Worm (Caenorhabditis elegans) whole organism, L2 larva: ENCODE data around the gene pqn-83.

ENCODE experiments used
- C34F6.9 ChIP-seq: fragments of 150-350 bp; optimal IDR thresholded peaks from 2 replicates; lab custom pipeline; 2014; ENCODE audit warnings: missing biosample characterization, missing genetic modification characterization
- R02D3.7 ChIP-seq: fragments of 150-350 bp; optimal IDR thresholded peaks from 2 replicates; lab custom pipeline; 2014; ENCODE audit warnings: missing biosample characterization, missing genetic modification characterization
- Y55F3AM.14 ChIP-seq: fragments of 200-800 bp; sonication (Bioruptor generic); optimal IDR thresholded peaks from 2 replicates; lab custom pipeline; 2018; ENCODE audit warnings: mild to moderate bottlenecking, missing genetic modification characterization, missing compliant biosample characterization
- ZK546.5 ChIP-seq: sonication (generic microtip); optimal IDR thresholded peaks from 2 replicates; lab custom pipeline; 2017; ENCODE audit warnings: missing biosample characterization, missing genetic modification characterization
- alr-1 ChIP-seq: fragments of 150-350 bp; optimal IDR thresholded peaks from 2 replicates; lab custom pipeline; 2014; ENCODE audit warnings: missing biosample characterization, missing genetic modification characterization
- ama-1 ChIP-seq: fragments of 150-350 bp; optimal IDR thresholded peaks from 2 replicates; lab custom pipeline; 2018; ENCODE audit warnings: inconsistent platforms
- ceh-16 ChIP-seq: fragments of 150-350 bp; optimal IDR thresholded peaks from 2 replicates; lab custom pipeline; 2014; ENCODE audit warnings: missing biosample characterization, missing genetic modification characterization
- ceh-82 ChIP-seq: fragments of 150-350 bp; optimal IDR thresholded peaks from 2 replicates; lab custom pipeline; 2014; ENCODE audit warnings: missing biosample characterization, missing genetic modification characterization
- crh-2 ChIP-seq: sonication (generic microtip); optimal IDR thresholded peaks from 2 replicates; lab custom pipeline; 2017; ENCODE audit warnings: missing biosample characterization, missing genetic modification characterization
- egl-27 ChIP-seq: sonication (generic microtip); optimal IDR thresholded peaks from 3 replicates; lab custom pipeline; 2017; ENCODE audit warnings: missing biosample characterization, missing genetic modification reagents, missing genetic modification characterization
- elt-1 ChIP-seq: fragments of 150-350 bp; optimal IDR thresholded peaks from 2 replicates; lab custom pipeline; 2014; ENCODE audit warnings: missing biosample characterization, missing genetic modification characterization
- elt-3 ChIP-seq: sonication (generic microtip); optimal IDR thresholded peaks from 2 replicates; lab custom pipeline; 2017; ENCODE audit warnings: missing biosample characterization, missing genetic modification characterization
- fos-1 ChIP-seq: fragments of 150-350 bp; optimal IDR thresholded peaks from 2 replicates; lab custom pipeline; 2014; ENCODE audit warnings: missing biosample characterization, missing genetic modification characterization
- gmeb-1 ChIP-seq: fragments of 150-350 bp; optimal IDR thresholded peaks from 2 replicates; lab custom pipeline; 2014; ENCODE audit warnings: missing biosample characterization, missing genetic modification characterization
- lin-11 ChIP-seq: fragments of 150-350 bp; sonication (generic microtip); optimal IDR thresholded peaks from 2 replicates; lab custom pipeline; 2014; ENCODE audit warnings: missing biosample characterization, missing genetic modification characterization, inconsistent platforms, mixed read lengths
- lin-39 ChIP-seq: fragments of 150-350 bp; optimal IDR thresholded peaks from 2 replicates; lab custom pipeline; 2014; ENCODE audit warnings: missing biosample characterization, missing genetic modification reagents, missing genetic modification characterization
- lsy-2 ChIP-seq, 2 experiments: fragments of 150-350 bp in 1 of 2; sonication (generic microtip) in 1 of 2; optimal IDR thresholded peaks; 2 replicates each; lab custom pipeline; 2014 to 2017; ENCODE audit warnings: missing biosample characterization in 2 of 2, missing genetic modification characterization in 2 of 2
- mbf-1 ChIP-seq: sonication (generic microtip); optimal IDR thresholded peaks from 2 replicates; lab custom pipeline; 2017; ENCODE audit warnings: missing biosample characterization, missing genetic modification characterization
- mdl-1 ChIP-seq, 2 experiments: fragments of 150-350 bp in 1 of 2; sonication (generic microtip) in 1 of 2; optimal IDR thresholded peaks; 2 replicates each; lab custom pipeline; 2017; ENCODE audit warnings: missing biosample characterization in 2 of 2, missing genetic modification characterization in 2 of 2
- nhr-10 ChIP-seq: sonication (generic microtip); optimal IDR thresholded peaks from 2 replicates; lab custom pipeline; 2017; ENCODE audit warnings: missing biosample characterization, missing genetic modification characterization
- nhr-11 ChIP-seq: fragments of 150-350 bp; optimal IDR thresholded peaks from 2 replicates; lab custom pipeline; 2014; ENCODE audit warnings: missing biosample characterization, missing genetic modification characterization
- nhr-12 ChIP-seq: fragments of 150-350 bp; optimal IDR thresholded peaks from 2 replicates; lab custom pipeline; 2014; ENCODE audit warnings: missing biosample characterization, missing genetic modification characterization
- nhr-129 ChIP-seq: fragments of 150-350 bp; optimal IDR thresholded peaks from 2 replicates; lab custom pipeline; 2014; ENCODE audit warnings: missing biosample characterization, missing genetic modification characterization
- nhr-23 ChIP-seq: fragments of 150-350 bp; optimal IDR thresholded peaks from 2 replicates; lab custom pipeline; 2014; ENCODE audit warnings: missing biosample characterization, missing genetic modification reagents, missing genetic modification characterization
- nhr-237 ChIP-seq: fragments of 150-350 bp; optimal IDR thresholded peaks from 2 replicates; lab custom pipeline; 2014; ENCODE audit warnings: missing biosample characterization, missing genetic modification characterization
- nhr-25 ChIP-seq: fragments of 150-350 bp; sonication (generic microtip); optimal IDR thresholded peaks from 3 replicates; lab custom pipeline; 2014; ENCODE audit warnings: missing biosample characterization, missing genetic modification characterization
- nhr-6 ChIP-seq: fragments of 150-350 bp; optimal IDR thresholded peaks from 2 replicates; lab custom pipeline; 2014; ENCODE audit warnings: missing biosample characterization, missing genetic modification characterization
- nhr-77 ChIP-seq: fragments of 150-350 bp; optimal IDR thresholded peaks from 2 replicates; lab custom pipeline; 2014; ENCODE audit warnings: missing biosample characterization, missing genetic modification characterization
- sem-4 ChIP-seq: fragments of 150-350 bp; optimal IDR thresholded peaks from 2 replicates; lab custom pipeline; 2014; ENCODE audit warnings: missing biosample characterization, missing genetic modification reagents, missing genetic modification characterization
- sma-3 ChIP-seq: sonication (generic microtip); optimal IDR thresholded peaks from 2 replicates; lab custom pipeline; 2016; ENCODE audit warnings: missing genetic modification reagents, missing genetic modification characterization, missing compliant biosample characterization
- sma-9 ChIP-seq, 2 experiments: fragments of 150-350 bp in 1 of 2; sonication (generic microtip) in 1 of 2; optimal IDR thresholded peaks; 2 replicates each; lab custom pipeline; 2014 to 2016; ENCODE audit warnings: missing genetic modification characterization in 2 of 2, mild to moderate bottlenecking in 1 of 2, missing biosample characterization in 1 of 2, missing compliant biosample characterization in 1 of 2, missing genetic modification reagents in 1 of 2, moderate library complexity in 1 of 2
- snpc-4 ChIP-seq: fragments of 150-350 bp; optimal IDR thresholded peaks from 2 replicates; lab custom pipeline; 2014; ENCODE audit warnings: missing biosample characterization, missing genetic modification characterization
- unc-39 ChIP-seq: fragments of 150-350 bp; optimal IDR thresholded peaks from 2 replicates; lab custom pipeline; 2014; ENCODE audit warnings: missing biosample characterization, missing genetic modification characterization
- unc-55 ChIP-seq: fragments of 150-350 bp; sonication (generic microtip); optimal IDR thresholded peaks from 3 replicates; lab custom pipeline; 2014; ENCODE audit warnings: missing biosample characterization, missing genetic modification reagents, missing genetic modification characterization
- unc-62 ChIP-seq: fragments of 150-350 bp; optimal IDR thresholded peaks from 2 replicates; lab custom pipeline; 2014; ENCODE audit warnings: missing biosample characterization, missing genetic modification reagents, missing genetic modification characterization
- zag-1 ChIP-seq: fragments of 150-350 bp; optimal IDR thresholded peaks from 2 replicates; lab custom pipeline; 2014; ENCODE audit warnings: missing biosample characterization, missing genetic modification characterization
- ztf-1 ChIP-seq: fragments of 200-800 bp; sonication (Bioruptor generic); conservative IDR thresholded peaks from 2 replicates; pipeline ENCODE4 v1.3.6; 2022; ENCODE audit warnings: missing genetic modification characterization, missing compliant biosample characterization

pqn-83 gene

DNA sequence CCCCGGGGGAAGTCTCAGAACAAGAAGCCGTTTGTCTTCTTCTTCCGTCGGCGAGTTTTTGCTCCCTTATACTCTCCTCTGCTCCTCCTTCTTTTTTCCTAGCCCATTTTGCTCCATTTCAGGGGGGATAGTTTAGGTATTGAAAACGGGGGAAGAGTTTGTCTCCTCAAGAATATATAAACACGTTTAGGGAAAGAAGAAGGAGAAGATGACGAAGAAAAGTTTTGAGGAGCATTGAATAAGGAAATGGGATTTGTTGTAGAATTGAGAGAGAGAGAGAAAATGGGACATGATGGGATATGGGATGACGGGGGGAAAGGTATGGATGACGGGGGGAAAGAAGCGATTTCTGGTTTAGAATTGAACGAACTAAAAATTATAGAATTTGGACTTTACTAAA lies 24.2 kb upstream of the pqn-83 start:
- TF ChIP-seq mbf-1 (tag; lab: Kevin White, UChicago) (no peak), nhr-25 (tag; lab: Kevin White, UChicago) (no peak), nhr-237 (no peak), unc-39 (tag; lab: Kevin White, UChicago) (no peak), ZK546.5 (tag; lab: Kevin White, UChicago) (no peak), ztf-1 (no peak), mdl-1 (tag; optimal IDR thresholded peaks at IDR 0.05; lab: Kevin White, UChicago) (no peak), fos-1 (tag; lab: Kevin White, UChicago) (no peak), unc-55 (GFP tag; lab: Kevin White, UChicago) (no peak), lsy-2 (tag; optimal IDR thresholded peaks at IDR 0.05; lab: Kevin White, UChicago) (no peak), sma-3 (GFP tag; lab: Kevin White, UChicago) (no peak), egl-27 (no peak), nhr-12 (no peak)

DNA sequence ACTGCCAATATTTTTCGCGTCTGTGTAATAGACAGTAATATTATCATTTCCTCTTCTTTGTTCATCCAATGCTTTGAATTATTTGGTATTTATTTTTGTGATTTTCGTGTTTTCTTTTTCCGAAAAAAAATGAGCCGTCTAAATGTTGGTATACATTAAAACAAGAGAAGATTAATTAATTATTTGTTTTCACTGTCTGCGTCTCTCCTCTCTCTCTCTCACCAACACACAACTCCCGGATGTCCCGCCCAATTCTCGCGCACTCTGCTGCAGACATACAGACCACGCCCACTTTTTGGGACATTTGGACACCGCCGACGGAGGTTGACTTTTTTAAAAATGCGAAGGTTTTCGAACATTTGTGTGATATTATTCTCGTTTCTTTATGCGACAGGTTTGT lies 20.3 kb upstream of the pqn-83 start, which contains the start of gene zig-8:
TSS of gene zig-8 (plus strand) at position 301 of the 400 bp plus-strand sequence.
- TF ChIP-seq fos-1 (tag; lab: Kevin White, UChicago) = no peak
- no peak for TF ChIP-seq lsy-2 (tag; optimal IDR thresholded peaks at IDR 0.05; lab: Kevin White, UChicago)
- TF ChIP-seq nhr-237 = no peak
- no peak for TF ChIP-seq ztf-1
- TF ChIP-seq sem-4 (tag; lab: Kevin White, UChicago) = peak; percentile 10
- no peak for TF ChIP-seq ceh-16 (tag; lab: Kevin White, UChicago)
- no peak for TF ChIP-seq alr-1 (tag; lab: Kevin White, UChicago)
- peak; percentile 20 for TF ChIP-seq unc-55 (GFP tag; lab: Kevin White, UChicago)
- TF ChIP-seq elt-3 (tag; lab: Kevin White, UChicago) = no peak
- no peak for TF ChIP-seq unc-39 (tag; lab: Kevin White, UChicago)
- no peak for TF ChIP-seq nhr-23 (tag; lab: Kevin White, UChicago)
- no peak for TF ChIP-seq ceh-82 (tag; lab: Kevin White, UChicago)
- TF ChIP-seq mdl-1 (tag; optimal IDR thresholded peaks at IDR 0.05; lab: Kevin White, UChicago) = no peak
- TF ChIP-seq ZK546.5 (tag; lab: Kevin White, UChicago) = no peak
- no peak for TF ChIP-seq nhr-12

DNA sequence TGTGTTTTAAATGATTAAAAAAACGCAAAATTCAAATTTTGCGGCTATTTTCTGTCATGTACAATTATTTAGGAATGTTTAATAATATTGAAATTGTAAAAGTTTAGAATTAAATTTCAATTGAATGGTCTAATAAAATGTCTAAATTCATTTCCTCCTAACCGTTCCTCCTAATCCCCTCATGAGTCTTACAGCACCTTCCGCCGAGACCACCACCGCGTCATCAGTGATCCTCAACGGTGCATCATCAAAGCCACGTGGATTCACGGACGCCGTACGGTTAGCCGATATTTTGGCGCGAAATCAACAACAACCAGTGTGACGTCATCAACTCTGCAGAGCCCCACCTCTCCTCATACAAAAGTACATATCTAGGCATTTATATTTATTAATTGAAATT lies 19.2 kb upstream of the pqn-83 start:
- no peak for TF ChIP-seq ama-1 (lab: Kevin White, UChicago)
- no peak for TF ChIP-seq alr-1 (tag; lab: Kevin White, UChicago)
- no peak for TF ChIP-seq nhr-25 (tag; lab: Kevin White, UChicago)
- no peak for TF ChIP-seq R02D3.7
- no peak for TF ChIP-seq zag-1
- no peak for TF ChIP-seq lin-11
- no peak for TF ChIP-seq crh-2 (tag; lab: Kevin White, UChicago)
- TF ChIP-seq ceh-82 (tag; lab: Kevin White, UChicago) = no peak
- TF ChIP-seq sma-3 (GFP tag; lab: Kevin White, UChicago) = no peak
- no peak for TF ChIP-seq nhr-237
- TF ChIP-seq lin-39 (tag; lab: Kevin White, UChicago) = no peak
- no peak for TF ChIP-seq nhr-12
- TF ChIP-seq nhr-10 (tag; lab: Kevin White, UChicago) = no peak
- TF ChIP-seq nhr-11 (tag; lab: Kevin White, UChicago) = no peak
- TF ChIP-seq unc-55 (GFP tag; lab: Kevin White, UChicago) = no peak
- TF ChIP-seq Y55F3AM.14 = no peak
- no peak for TF ChIP-seq lsy-2 (tag; optimal IDR thresholded peaks at IDR 0.05; lab: Kevin White, UChicago)
- no peak for TF ChIP-seq nhr-77 (tag; lab: Kevin White, UChicago)
- TF ChIP-seq, all 48 proteins: peak for 0

DNA sequence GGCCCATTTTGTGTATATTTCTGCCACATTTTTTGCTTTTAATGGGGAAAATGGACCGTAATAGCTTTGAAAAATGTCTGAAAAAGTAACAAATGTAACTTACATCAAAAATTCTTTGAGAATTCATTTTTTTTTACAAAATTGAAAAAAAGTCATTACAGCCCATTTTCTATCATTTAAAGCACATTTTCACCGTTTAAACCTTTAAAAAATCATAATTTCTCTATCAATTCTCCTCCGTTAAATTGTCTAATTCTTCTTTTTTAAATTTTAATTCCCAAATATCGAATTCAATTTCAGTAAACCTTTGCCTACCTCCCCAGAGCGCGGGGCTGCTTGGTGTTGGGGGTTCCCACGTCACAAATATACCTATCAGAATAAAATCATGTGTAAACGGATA lies 8.0 kb upstream of the pqn-83 start, which contains the start of gene dhhc-8:
TSS of gene dhhc-8 (plus strand) at position 301 of the 400 bp plus-strand sequence.
- no peak for TF ChIP-seq sma-9 (GFP tag; optimal IDR thresholded peaks at IDR 0.05; lab: Kevin White, UChicago)
- no peak for TF ChIP-seq sma-9 (tag; optimal IDR thresholded peaks at IDR 0.05; lab: Kevin White, UChicago)
- no peak for TF ChIP-seq nhr-25 (tag; lab: Kevin White, UChicago)
- TF ChIP-seq nhr-77 (tag; lab: Kevin White, UChicago) = no peak
- TF ChIP-seq C34F6.9 = no peak
- TF ChIP-seq elt-1 (tag; lab: Kevin White, UChicago) = no peak
- no peak for TF ChIP-seq ceh-16 (tag; lab: Kevin White, UChicago)
- no peak for TF ChIP-seq nhr-10 (tag; lab: Kevin White, UChicago)
- no peak for TF ChIP-seq nhr-129 (tag; lab: Kevin White, UChicago)
- no peak for TF ChIP-seq ama-1 (lab: Kevin White, UChicago)
- TF ChIP-seq unc-62 (GFP tag; lab: Kevin White, UChicago) = no peak
- no peak for TF ChIP-seq nhr-11 (tag; lab: Kevin White, UChicago)
- TF ChIP-seq fos-1 (tag; lab: Kevin White, UChicago) = no peak
- TF ChIP-seq unc-55 (GFP tag; lab: Kevin White, UChicago) = no peak
- no peak for TF ChIP-seq nhr-6 (tag; lab: Kevin White, UChicago)
- TF ChIP-seq gmeb-1 (tag; lab: Kevin White, UChicago) = no peak
- TF ChIP-seq snpc-4 (tag; lab: Kevin White, UChicago) = no peak
- no peak for TF ChIP-seq mdl-1 (tag; optimal IDR thresholded peaks at IDR 0.05; lab: Kevin White, UChicago)
- no peak for TF ChIP-seq ceh-82 (tag; lab: Kevin White, UChicago)
- TF ChIP-seq nhr-23 (tag; lab: Kevin White, UChicago) = no peak
- no peak for TF ChIP-seq lsy-2 (tag; optimal IDR thresholded peaks at IDR 0.05; lab: Kevin White, UChicago)
- TF ChIP-seq, all 48 proteins: peak for 0
